Worm (Caenorhabditis elegans) whole organism, midembryonic: ENCODE results near the gene nhr-41.

Experiments used
- T22C8.4 ChIP-seq: fragments of 200-800 bp; sonication (Bioruptor generic); IDR thresholded peaks from 2 replicates; pipeline ENCODE4 v1.3.6; 2022; ENCODE audit warnings: missing genetic modification characterization, missing compliant biosample characterization
- cog-1 ChIP-seq: sonication (generic microtip); optimal IDR thresholded peaks from 2 replicates; lab custom pipeline; 2016; ENCODE audit warnings: missing genetic modification characterization, missing compliant biosample characterization
- flt-1 ChIP-seq: fragments of 200-800 bp; sonication (Bioruptor generic); IDR thresholded peaks from 2 replicates; pipeline ENCODE4 v1.3.6; 2022; ENCODE audit warnings: missing genetic modification characterization, missing compliant biosample characterization
- klf-2 ChIP-seq: fragments of 200-800 bp; sonication (Bioruptor generic); conservative IDR thresholded peaks from 2 replicates; pipeline ENCODE4 v1.3.6; 2022; ENCODE audit warnings: missing genetic modification reagents, missing genetic modification characterization, missing compliant biosample characterization
- med-1 ChIP-seq: sonication (generic microtip); optimal IDR thresholded peaks from 2 replicates; lab custom pipeline; 2017; ENCODE audit warnings: missing genetic modification characterization, mild to moderate bottlenecking, missing compliant biosample characterization, antibody characterized with exemption, missing genetic modification reagents; ENCODE audit not compliant: insufficient read depth
- tab-1 ChIP-seq: fragments of 200-800 bp; sonication (Bioruptor generic); IDR thresholded peaks from 2 replicates; pipeline ENCODE4 v1.3.6; 2022; ENCODE audit warnings: missing genetic modification characterization, missing compliant biosample characterization
- ztf-29 ChIP-seq: fragments of 200-800 bp; sonication (Bioruptor generic); IDR thresholded peaks from 2 replicates; pipeline ENCODE4 v1.3.6; 2022; ENCODE audit warnings: missing genetic modification reagents, missing genetic modification characterization, missing compliant biosample characterization

DNA sequence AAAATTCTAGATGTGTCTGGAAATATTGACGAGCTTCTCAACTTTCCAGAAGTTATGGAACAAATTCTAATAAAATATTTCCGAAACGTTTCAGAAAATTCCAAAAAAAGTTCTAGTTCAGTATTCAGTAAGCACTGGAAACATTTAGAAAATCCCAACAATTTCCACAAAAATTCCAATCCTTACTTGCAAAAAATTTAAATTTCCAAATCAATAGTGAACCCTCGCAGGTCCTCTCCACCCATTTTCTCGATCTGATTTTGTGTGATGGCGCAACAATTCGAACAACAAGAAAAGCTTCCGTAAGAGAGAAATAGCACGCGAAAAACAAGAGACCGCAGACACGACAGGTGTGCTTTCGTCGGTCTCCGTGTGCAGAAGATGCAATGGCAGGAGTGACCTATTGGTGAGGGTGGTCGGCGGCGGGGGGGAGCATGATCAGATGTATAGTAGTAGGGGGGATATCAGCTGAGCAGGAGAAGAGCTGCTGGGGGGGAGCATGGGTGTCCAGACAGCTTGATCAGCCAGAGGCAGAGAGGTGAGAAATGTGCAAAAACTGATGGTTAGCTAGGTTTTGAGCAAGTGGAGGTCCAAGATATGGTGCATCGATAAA lies 24.3 kb upstream of the nhr-41 start:
- TF ChIP-seq T22C8.4 (GFP tag; lab: Robert Waterston, UW) (no peak), klf-2 (GFP tag; lab: Robert Waterston, UW) (no peak), tab-1 (no peak), flt-1 (no peak), med-1 (GFP tag; lab: Kevin White, UChicago) (no peak), ztf-29 (GFP tag; lab: Robert Waterston, UW) (no peak), cog-1 (tag; lab: Kevin White, UChicago) (no peak)
